Worm (Caenorhabditis elegans): ENCODE data around the gene fbxa-15.

Gene fbxa-15

ce11 chrIII:1345694-1346093 lies 24.2 kb upstream of the fbxa-15 start, which contains the start of gene Y82E9BL.6:
Gene Y82E9BL.6 (minus strand): TSS chrIII:1345794.
- no peak for TF ChIP-seq ama-1 (optimal IDR thresholded peaks at IDR 0.05)
- no peak for TF ChIP-seq ets-7 (tag; optimal IDR thresholded peaks at IDR 0.05)
- TF ChIP-seq hmg-4 (GFP tag; optimal IDR thresholded peaks at IDR 0.05) = no peak
- no peak for TF ChIP-seq B0310.2 (tag; optimal IDR thresholded peaks at IDR 0.05)
- no peak for TF ChIP-seq hmbx-1 (tag; optimal IDR thresholded peaks at IDR 0.05)
- no peak for TF ChIP-seq aly-1 (tag; optimal IDR thresholded peaks at IDR 0.05)
- TF ChIP-seq tra-4 (tag; optimal IDR thresholded peaks at IDR 0.05) = no peak
- no peak for TF ChIP-seq ceh-13 (GFP tag; optimal IDR thresholded peaks at IDR 0.05)
- TF ChIP-seq sea-1 (GFP tag; conservative IDR thresholded peaks at IDR 0.05) = no peak
- no peak for TF ChIP-seq tbx-11 (GFP tag; IDR thresholded peaks at IDR 0.05)
- TF ChIP-seq scrt-1 (GFP tag; IDR thresholded peaks at IDR 0.05) = no peak
- no peak for TF ChIP-seq pes-1 (GFP tag; IDR thresholded peaks at IDR 0.05)
- TF ChIP-seq tbx-37 (GFP tag; conservative IDR thresholded peaks at IDR 0.05) = no peak
- no peak for TF ChIP-seq ceh-36 (tag; optimal IDR thresholded peaks at IDR 0.05)
- no peak for TF ChIP-seq flt-1 (GFP tag; IDR thresholded peaks at IDR 0.05)
- TF ChIP-seq F13C5.2 (tag; optimal IDR thresholded peaks at IDR 0.05) = no peak
- no peak for TF ChIP-seq hnd-1 (tag; optimal IDR thresholded peaks at IDR 0.05)

- TF ChIP-seq tbx-37 (GFP tag; conservative IDR thresholded peaks at IDR 0.05) = no peak
- no peak for TF ChIP-seq tra-4 (tag; optimal IDR thresholded peaks at IDR 0.05)
- TF ChIP-seq sea-1 (GFP tag; conservative IDR thresholded peaks at IDR 0.05) = no peak
- no peak for TF ChIP-seq ceh-36 (tag; optimal IDR thresholded peaks at IDR 0.05)
- no peak for TF ChIP-seq aly-1 (tag; optimal IDR thresholded peaks at IDR 0.05)
- no peak for TF ChIP-seq hnd-1 (tag; optimal IDR thresholded peaks at IDR 0.05)
- TF ChIP-seq ets-7 (tag; optimal IDR thresholded peaks at IDR 0.05) = no peak
- no peak for TF ChIP-seq ceh-13 (GFP tag; optimal IDR thresholded peaks at IDR 0.05)
- TF ChIP-seq scrt-1 (GFP tag; IDR thresholded peaks at IDR 0.05) = no peak
- no peak for TF ChIP-seq hmbx-1 (tag; optimal IDR thresholded peaks at IDR 0.05)
- no peak for TF ChIP-seq tbx-11 (GFP tag; IDR thresholded peaks at IDR 0.05)
- no peak for TF ChIP-seq pes-1 (GFP tag; IDR thresholded peaks at IDR 0.05)
- TF ChIP-seq F13C5.2 (tag; optimal IDR thresholded peaks at IDR 0.05) = no peak
- no peak for TF ChIP-seq hmg-4 (GFP tag; optimal IDR thresholded peaks at IDR 0.05)
- TF ChIP-seq ama-1 (optimal IDR thresholded peaks at IDR 0.05) = no peak
- TF ChIP-seq B0310.2 (tag; optimal IDR thresholded peaks at IDR 0.05) = no peak
Observed at ce11 chrIII:1342919-1343419, 21.5 kb upstream of the fbxa-15 start, which contains the start of gene fbxa-27. Gene fbxa-27 (plus strand): TSS chrIII:1342969.

ce11 chrIII:1342488-1342887 lies 21.0 kb upstream of the fbxa-15 start, which contains the start of gene fbxa-26:
Gene fbxa-26 (minus strand): TSS chrIII:1342522.
- TF ChIP-seq aly-1 (tag; optimal IDR thresholded peaks at IDR 0.05) (no peak), F13C5.2 (tag; optimal IDR thresholded peaks at IDR 0.05) (no peak), ets-7 (tag; optimal IDR thresholded peaks at IDR 0.05) (no peak)

- no peak for TF ChIP-seq ets-7 (tag; optimal IDR thresholded peaks at IDR 0.05)
- TF ChIP-seq tbx-11 (GFP tag; IDR thresholded peaks at IDR 0.05) = no peak
- no peak for TF ChIP-seq pes-1 (GFP tag; IDR thresholded peaks at IDR 0.05)
- no peak for TF ChIP-seq scrt-1 (GFP tag; IDR thresholded peaks at IDR 0.05)
- TF ChIP-seq aly-1 (tag; optimal IDR thresholded peaks at IDR 0.05) = no peak
- TF ChIP-seq flt-1 (GFP tag; IDR thresholded peaks at IDR 0.05) = no peak
- no peak for TF ChIP-seq F13C5.2 (tag; optimal IDR thresholded peaks at IDR 0.05)
- no peak for TF ChIP-seq tbx-37 (GFP tag; conservative IDR thresholded peaks at IDR 0.05)
- no peak for TF ChIP-seq hmg-4 (GFP tag; optimal IDR thresholded peaks at IDR 0.05)
- no peak for TF ChIP-seq tra-4 (tag; optimal IDR thresholded peaks at IDR 0.05)
- TF ChIP-seq ama-1 (optimal IDR thresholded peaks at IDR 0.05) = no peak
- TF ChIP-seq hmbx-1 (tag; optimal IDR thresholded peaks at IDR 0.05) = no peak
- TF ChIP-seq hnd-1 (tag; optimal IDR thresholded peaks at IDR 0.05) = no peak
- TF ChIP-seq sea-1 (GFP tag; conservative IDR thresholded peaks at IDR 0.05) = no peak
- TF ChIP-seq ceh-36 (tag; optimal IDR thresholded peaks at IDR 0.05) = no peak
Observed at ce11 chrIII:1340240-1340639, 18.8 kb upstream of the fbxa-15 start, which contains the start of gene fbxa-5. Gene fbxa-5 (minus strand): TSS chrIII:1340340.

ce11 chrIII:1331894-1332293 lies 10.4 kb upstream of the fbxa-15 start, which contains the start of gene Y82E9BL.19:
Gene Y82E9BL.19 (plus strand): TSS chrIII:1332016.
- TF ChIP-seq hmbx-1 (tag; optimal IDR thresholded peaks at IDR 0.05) (no peak), ets-7 (tag; optimal IDR thresholded peaks at IDR 0.05) (no peak), ceh-36 (tag; optimal IDR thresholded peaks at IDR 0.05) (no peak)

ce11 chrIII:1326490-1326889 lies 5.0 kb upstream of the fbxa-15 start, which contains the start of gene Y82E9BL.18:
Gene Y82E9BL.18 (plus strand): TSS chrIII:1326790.
- no peak for TF ChIP-seq scrt-1 (GFP tag; IDR thresholded peaks at IDR 0.05)
- no peak for TF ChIP-seq tbx-37 (GFP tag; conservative IDR thresholded peaks at IDR 0.05)
- no peak for TF ChIP-seq hmg-4 (GFP tag; optimal IDR thresholded peaks at IDR 0.05)
- TF ChIP-seq tbx-11 (GFP tag; IDR thresholded peaks at IDR 0.05) = no peak
- TF ChIP-seq tra-4 (tag; optimal IDR thresholded peaks at IDR 0.05) = no peak
- no peak for TF ChIP-seq hmbx-1 (tag; optimal IDR thresholded peaks at IDR 0.05)
- TF ChIP-seq F13C5.2 (tag; optimal IDR thresholded peaks at IDR 0.05) = no peak
- TF ChIP-seq pes-1 (GFP tag; IDR thresholded peaks at IDR 0.05) = no peak
- TF ChIP-seq ets-7 (tag; optimal IDR thresholded peaks at IDR 0.05) = no peak
- TF ChIP-seq hnd-1 (tag; optimal IDR thresholded peaks at IDR 0.05) = no peak
- no peak for TF ChIP-seq ama-1 (optimal IDR thresholded peaks at IDR 0.05)
- TF ChIP-seq ceh-36 (tag; optimal IDR thresholded peaks at IDR 0.05) = no peak
- no peak for TF ChIP-seq sea-1 (GFP tag; conservative IDR thresholded peaks at IDR 0.05)

ce11 chrIII:1324513-1324912 lies 3.1 kb upstream of the fbxa-15 start, which contains the start of gene fbxa-14:
Gene fbxa-14 (minus strand): TSS chrIII:1324613.
- no peak for TF ChIP-seq hmbx-1 (tag; optimal IDR thresholded peaks at IDR 0.05)
- TF ChIP-seq tra-4 (tag; optimal IDR thresholded peaks at IDR 0.05) = no peak
- no peak for TF ChIP-seq sea-1 (GFP tag; conservative IDR thresholded peaks at IDR 0.05)
- no peak for TF ChIP-seq ceh-36 (tag; optimal IDR thresholded peaks at IDR 0.05)
- no peak for TF ChIP-seq ceh-13 (GFP tag; optimal IDR thresholded peaks at IDR 0.05)
- no peak for TF ChIP-seq hnd-1 (tag; optimal IDR thresholded peaks at IDR 0.05)
- no peak for TF ChIP-seq ets-7 (tag; optimal IDR thresholded peaks at IDR 0.05)
- TF ChIP-seq F13C5.2 (tag; optimal IDR thresholded peaks at IDR 0.05) = no peak
- TF ChIP-seq flt-1 (GFP tag; IDR thresholded peaks at IDR 0.05) = no peak
- no peak for TF ChIP-seq ama-1 (optimal IDR thresholded peaks at IDR 0.05)
- no peak for TF ChIP-seq tbx-37 (GFP tag; conservative IDR thresholded peaks at IDR 0.05)
- no peak for TF ChIP-seq aly-1 (tag; optimal IDR thresholded peaks at IDR 0.05)
- TF ChIP-seq B0310.2 (tag; optimal IDR thresholded peaks at IDR 0.05) = no peak
- TF ChIP-seq scrt-1 (GFP tag; IDR thresholded peaks at IDR 0.05) = no peak
- TF ChIP-seq hmg-4 (GFP tag; optimal IDR thresholded peaks at IDR 0.05) = no peak
- no peak for TF ChIP-seq pes-1 (GFP tag; IDR thresholded peaks at IDR 0.05)
- TF ChIP-seq tbx-11 (GFP tag; IDR thresholded peaks at IDR 0.05) = no peak
